Worm (Caenorhabditis elegans): ENCODE measurements around the gene lmd-3.

ce11 chrV:8444357-8444856 is at the start of gene lmd-3:
- TF ChIP-seq zag-1 (tag; optimal IDR thresholded peaks at IDR 0.05) (no peak), ceh-28 (tag; optimal IDR thresholded peaks at IDR 0.05) (no peak), ama-1 (optimal IDR thresholded peaks at IDR 0.05) (no peak), ceh-82 (tag; optimal IDR thresholded peaks at IDR 0.05) (no peak), daf-12 (tag; optimal IDR thresholded peaks at IDR 0.05) (no peak), aly-2 (tag; optimal IDR thresholded peaks at IDR 0.05) (no peak), lin-15B (tag; optimal IDR thresholded peaks at IDR 0.05) (no peak)
